Fruit fly (Drosophila melanogaster): ENCODE results near the gene dpr6.

Gene dpr6

dm6 chr3L:10110379-10110778 lies 135.9 kb downstream of the dpr6 start (continued):
- no peak for TF ChIP-seq CG15011 (GFP tag; optimal IDR thresholded peaks at IDR 0.05)
- TF ChIP-seq CG10462 (GFP tag; optimal IDR thresholded peaks at IDR 0.05), result no peak
- peak; percentile 20 for TF ChIP-seq CoRest (tag; optimal IDR thresholded peaks at IDR 0.05)
- TF ChIP-seq hbn (GFP tag; IDR thresholded peaks at IDR 0.05; ENCODE audit: partially characterized antibody), result no peak
- TF ChIP-seq CG3847 (GFP tag; IDR thresholded peaks at IDR 0.05), result 0 out of 2 replicates have a peak, but pooled peaks have one; percentile 9
- TF ChIP-seq Kr (GFP tag; optimal IDR thresholded peaks at IDR 0.05), result no peak
- TF ChIP-seq CG34376 (GFP tag; optimal IDR thresholded peaks at IDR 0.05), result no peak
- TF ChIP-seq cg (GFP tag; optimal IDR thresholded peaks at IDR 0.05), result no peak
- no peak for TF ChIP-seq lmd (GFP tag; IDR thresholded peaks at IDR 0.05)
- no peak for TF ChIP-seq unpg (GFP tag; optimal IDR thresholded peaks at IDR 0.05)
- no peak for TF ChIP-seq corto (GFP tag; optimal IDR thresholded peaks at IDR 0.05)
- no peak for TF ChIP-seq Dip2 (GFP tag; IDR thresholded peaks at IDR 0.05)
- TF ChIP-seq dan (GFP tag; IDR thresholded peaks at IDR 0.05), result no peak
- TF ChIP-seq CG11696 (GFP tag; IDR thresholded peaks at IDR 0.05), result no peak
- peak; percentile 48 for TF ChIP-seq CG11504 (tag; optimal IDR thresholded peaks at IDR 0.05)
- TF ChIP-seq odd (GFP tag; optimal IDR thresholded peaks at IDR 0.05), result no peak
- TF ChIP-seq Hr3 (GFP tag; optimal IDR thresholded peaks at IDR 0.05), result no peak
- no peak for TF ChIP-seq nau (GFP tag; optimal IDR thresholded peaks at IDR 0.05)
- TF ChIP-seq CG12942 (GFP tag; optimal IDR thresholded peaks at IDR 0.05), result no peak
- no peak for TF ChIP-seq CG34224 (GFP tag; IDR thresholded peaks at IDR 0.05; ENCODE audit: partially characterized antibody)
- no peak for TF ChIP-seq fd3F (GFP tag; optimal IDR thresholded peaks at IDR 0.05)
- no peak for TF ChIP-seq Doc3 (GFP tag; IDR thresholded peaks at IDR 0.05; ENCODE audit: partially characterized antibody)
- no peak for TF ChIP-seq Jarid2 (GFP tag; optimal IDR thresholded peaks at IDR 0.05)
- no peak for TF ChIP-seq Stat92E (GFP tag; optimal IDR thresholded peaks at IDR 0.05)
- TF ChIP-seq tgo (GFP tag; IDR thresholded peaks at IDR 0.05), result peak; percentile 45; the same call in 2 of the 3 replicates
- TF ChIP-seq CG4282 (GFP tag; optimal IDR thresholded peaks at IDR 0.05), result no peak
- no peak for TF ChIP-seq Gug (GFP tag; IDR thresholded peaks at IDR 0.05)
- TF ChIP-seq pho (GFP tag; optimal IDR thresholded peaks at IDR 0.05), result no peak
- no peak for TF ChIP-seq CG17328 (GFP tag; IDR thresholded peaks at IDR 0.05)
- TF ChIP-seq CG14441 (GFP tag; IDR thresholded peaks at IDR 0.05), result no peak
- TF ChIP-seq tx (GFP tag; optimal IDR thresholded peaks at IDR 0.05), result no peak
- TF ChIP-seq Abd-B (GFP tag; optimal IDR thresholded peaks at IDR 0.05), result peak; percentile 9
- TF ChIP-seq Sox100B (GFP tag; optimal IDR thresholded peaks at IDR 0.05), result no peak
- no peak for TF ChIP-seq eve (GFP tag; optimal IDR thresholded peaks at IDR 0.05)
- no peak for TF ChIP-seq sna (GFP tag; IDR thresholded peaks at IDR 0.05; ENCODE audit: partially characterized antibody)
- TF ChIP-seq ham (GFP tag; IDR thresholded peaks at IDR 0.05), result no peak
- TF ChIP-seq CG17912 (GFP tag; optimal IDR thresholded peaks at IDR 0.05), result no peak
- no peak for TF ChIP-seq CG4360 (GFP tag; IDR thresholded peaks at IDR 0.05)
- no peak for TF ChIP-seq Rx (GFP tag; IDR thresholded peaks at IDR 0.05)
- no peak for TF ChIP-seq Doc2 (GFP tag; IDR thresholded peaks at IDR 0.05)
- no peak for TF ChIP-seq ERR (GFP tag; optimal IDR thresholded peaks at IDR 0.05)
- no peak for TF ChIP-seq CG3995 (GFP tag; optimal IDR thresholded peaks at IDR 0.05)
- TF ChIP-seq dmrt11E (tag; optimal IDR thresholded peaks at IDR 0.05), result no peak
- no peak for TF ChIP-seq dpn (GFP tag; optimal IDR thresholded peaks at IDR 0.05)
- TF ChIP-seq fd96Cb (tag; optimal IDR thresholded peaks at IDR 0.05), result peak; percentile 7
- no peak for TF ChIP-seq CG14860 (GFP tag; IDR thresholded peaks at IDR 0.05; ENCODE audit: partially characterized antibody)
- TF ChIP-seq CG11456 (GFP tag; IDR thresholded peaks at IDR 0.05), result no peak
- TF ChIP-seq Lim3 (GFP tag; IDR thresholded peaks at IDR 0.05), result no peak
- no peak for TF ChIP-seq CG6791 (GFP tag; IDR thresholded peaks at IDR 0.05; ENCODE audit: partially characterized antibody)
- no peak for TF ChIP-seq CG9797 (GFP tag; optimal IDR thresholded peaks at IDR 0.05)
- no peak for TF ChIP-seq ATbp (GFP tag; optimal IDR thresholded peaks at IDR 0.05)
